Fruit fly (Drosophila melanogaster): Measurements from ENCODE around the gene kuz.
A peak's percentile ranks its signal among the peaks of the same experiment; 100 is the strongest.

The kuz gene

DNA sequence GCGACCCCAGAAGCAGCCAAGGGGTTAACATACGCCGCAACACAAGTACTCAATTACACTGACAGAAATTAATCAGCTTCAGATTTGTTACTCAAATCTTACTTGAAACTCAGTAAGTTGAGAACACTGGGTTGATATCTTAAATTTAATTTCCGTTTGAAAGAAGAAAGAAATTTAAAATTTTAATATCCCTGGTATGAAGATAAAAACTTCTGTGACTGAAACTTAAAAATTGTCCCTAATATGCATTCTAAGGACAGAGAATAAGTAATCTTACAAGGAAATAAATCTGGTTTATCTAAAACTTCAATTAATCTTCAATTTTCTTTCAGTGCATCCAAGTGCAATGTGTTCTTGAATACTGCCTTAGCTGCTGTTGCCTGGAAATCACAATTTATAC lies 63.8 kb downstream of the kuz start (continued):
- no peak for TF ChIP-seq tin (GFP tag; optimal IDR thresholded peaks at IDR 0.05)
- no peak for TF ChIP-seq CG3163 (GFP tag; optimal IDR thresholded peaks at IDR 0.05)
- no peak for TF ChIP-seq sqz (GFP tag; optimal IDR thresholded peaks at IDR 0.05)
- TF ChIP-seq CG11504 (tag; optimal IDR thresholded peaks at IDR 0.05), result peak; percentile 54
- no peak for TF ChIP-seq wek (GFP tag; optimal IDR thresholded peaks at IDR 0.05)
- no peak for TF ChIP-seq row (GFP tag; IDR thresholded peaks at IDR 0.05)
- TF ChIP-seq Nf-YB (GFP tag; optimal IDR thresholded peaks at IDR 0.05), result no peak
- no peak for TF ChIP-seq sob (GFP tag; IDR thresholded peaks at IDR 0.05)
- 0 out of 2 replicates have a peak, but pooled peaks have one; percentile 17 for TF ChIP-seq Ptx1 (GFP tag; IDR thresholded peaks at IDR 0.05)
- TF ChIP-seq CG2712 (tag; optimal IDR thresholded peaks at IDR 0.05), result peak; percentile 68
- no peak for TF ChIP-seq CG34422 (GFP tag; IDR thresholded peaks at IDR 0.05)
- no peak for TF ChIP-seq Rx (GFP tag; IDR thresholded peaks at IDR 0.05)
- TF ChIP-seq Meics (GFP tag; optimal IDR thresholded peaks at IDR 0.05), result peak; percentile 10
- no peak for TF ChIP-seq CG12659 (GFP tag; optimal IDR thresholded peaks at IDR 0.05)
- TF ChIP-seq Eip74EF (GFP tag; optimal IDR thresholded peaks at IDR 0.05), result no peak
- TF ChIP-seq CG12155 (GFP tag; optimal IDR thresholded peaks at IDR 0.05), result no peak
- no peak for TF ChIP-seq ci (GFP tag; IDR thresholded peaks at IDR 0.05)
- no peak for TF ChIP-seq Nf-YA (GFP tag; IDR thresholded peaks at IDR 0.05)
- no peak for TF ChIP-seq CG4404 (GFP tag; IDR thresholded peaks at IDR 0.05)
- TF ChIP-seq Sox102F (GFP tag; optimal IDR thresholded peaks at IDR 0.05), result peak; percentile 14
- no peak for TF ChIP-seq CG3407 (GFP tag; optimal IDR thresholded peaks at IDR 0.05)
- TF ChIP-seq CG14710 (tag; optimal IDR thresholded peaks at IDR 0.05), result no peak
- no peak for TF ChIP-seq CG15514 (GFP tag; optimal IDR thresholded peaks at IDR 0.05)
- TF ChIP-seq D19A (tag; optimal IDR thresholded peaks at IDR 0.05), result peak; percentile 34
- no peak for TF ChIP-seq CG13287 (GFP tag; IDR thresholded peaks at IDR 0.05; ENCODE audit: partially characterized antibody)
- TF ChIP-seq CG4360 (GFP tag; IDR thresholded peaks at IDR 0.05), result no peak
- no peak for TF ChIP-seq CG16815 (GFP tag; optimal IDR thresholded peaks at IDR 0.05)
- no peak for TF ChIP-seq CG5245 (GFP tag; optimal IDR thresholded peaks at IDR 0.05)
- no peak for TF ChIP-seq al (GFP tag; IDR thresholded peaks at IDR 0.05)
- TF ChIP-seq CG13775 (GFP tag; optimal IDR thresholded peaks at IDR 0.05), result no peak
- no peak for TF ChIP-seq ewg (GFP tag; optimal IDR thresholded peaks at IDR 0.05)
- no peak for TF ChIP-seq Scr (GFP tag; IDR thresholded peaks at IDR 0.05; ENCODE audit: partially characterized antibody)
- TF ChIP-seq Dref (GFP tag; IDR thresholded peaks at IDR 0.05), result no peak
- TF ChIP-seq nmo (GFP tag; optimal IDR thresholded peaks at IDR 0.05), result peak; percentile 33
- TF ChIP-seq CG8765 (GFP tag; IDR thresholded peaks at IDR 0.05), result no peak
- TF ChIP-seq CG4854 (GFP tag; optimal IDR thresholded peaks at IDR 0.05), result no peak
- no peak for TF ChIP-seq CrebB (tag; optimal IDR thresholded peaks at IDR 0.05)
- TF ChIP-seq CG31224 (GFP tag; IDR thresholded peaks at IDR 0.05), result no peak
- TF ChIP-seq lov (optimal IDR thresholded peaks at IDR 0.05), result no peak
- TF ChIP-seq lov (GFP tag; IDR thresholded peaks at IDR 0.05), result no peak
- TF ChIP-seq shn (GFP tag; optimal IDR thresholded peaks at IDR 0.05), result no peak
- TF ChIP-seq lola (GFP tag; optimal IDR thresholded peaks at IDR 0.05), result peak in 1 of 3 experiments; percentile 38
- peak; percentile 1 for TF ChIP-seq CG10147 (GFP tag; optimal IDR thresholded peaks at IDR 0.05)
- TF ChIP-seq CG18619 (GFP tag; optimal IDR thresholded peaks at IDR 0.05), result no peak
- peak; percentile 33 for TF ChIP-seq CG10267 (tag; optimal IDR thresholded peaks at IDR 0.05)
- TF ChIP-seq CG10209 (GFP tag; optimal IDR thresholded peaks at IDR 0.05), result peak; percentile 8
- TF ChIP-seq dpn (GFP tag; optimal IDR thresholded peaks at IDR 0.05), result no peak
- no peak for TF ChIP-seq slbo (GFP tag; IDR thresholded peaks at IDR 0.05)
- no peak for TF ChIP-seq Spps (tag; optimal IDR thresholded peaks at IDR 0.05)
- TF ChIP-seq CG8290 (GFP tag; optimal IDR thresholded peaks at IDR 0.05), result no peak
- no peak for TF ChIP-seq CG8290 (tag; optimal IDR thresholded peaks at IDR 0.05)
